Fruit fly (Drosophila melanogaster): ENCODE measurements around the gene Tmem43.

Gene Tmem43

DNA sequence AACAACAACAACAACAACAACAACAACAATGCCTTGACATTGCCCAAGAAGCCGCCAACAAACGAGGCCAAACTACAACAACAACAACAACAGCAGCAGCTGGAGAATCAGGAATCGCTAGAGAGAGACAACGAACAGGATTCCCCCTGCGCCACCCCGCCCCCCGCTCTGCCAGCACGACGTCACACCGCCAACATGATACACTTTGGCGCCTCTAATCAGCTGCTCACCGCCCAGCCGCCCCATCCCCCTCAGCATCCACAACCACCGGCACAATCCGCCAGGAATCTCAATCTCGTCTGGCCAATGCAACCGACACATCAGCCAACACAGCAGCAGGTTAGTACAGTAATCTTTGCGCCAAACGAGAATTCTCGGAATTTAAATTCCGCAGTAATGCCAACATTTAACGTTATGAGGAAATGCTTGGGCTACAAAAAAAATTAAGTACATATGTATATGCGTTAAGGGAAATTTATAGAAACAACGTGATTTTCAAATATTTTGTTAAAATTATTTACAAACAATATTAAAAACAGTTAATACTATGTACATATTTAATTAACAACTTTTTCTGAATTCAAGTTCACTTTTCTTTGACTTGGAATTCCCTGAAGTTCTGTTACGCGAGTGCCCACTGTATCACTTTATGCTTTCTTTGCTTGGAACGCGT is 45.1 kb downstream of the Tmem43 start:
- TF ChIP-seq CTCF (optimal IDR thresholded peaks at IDR 0.05): no peak
- TF ChIP-seq CG8478 (optimal IDR thresholded peaks at IDR 0.05): no peak

DNA sequence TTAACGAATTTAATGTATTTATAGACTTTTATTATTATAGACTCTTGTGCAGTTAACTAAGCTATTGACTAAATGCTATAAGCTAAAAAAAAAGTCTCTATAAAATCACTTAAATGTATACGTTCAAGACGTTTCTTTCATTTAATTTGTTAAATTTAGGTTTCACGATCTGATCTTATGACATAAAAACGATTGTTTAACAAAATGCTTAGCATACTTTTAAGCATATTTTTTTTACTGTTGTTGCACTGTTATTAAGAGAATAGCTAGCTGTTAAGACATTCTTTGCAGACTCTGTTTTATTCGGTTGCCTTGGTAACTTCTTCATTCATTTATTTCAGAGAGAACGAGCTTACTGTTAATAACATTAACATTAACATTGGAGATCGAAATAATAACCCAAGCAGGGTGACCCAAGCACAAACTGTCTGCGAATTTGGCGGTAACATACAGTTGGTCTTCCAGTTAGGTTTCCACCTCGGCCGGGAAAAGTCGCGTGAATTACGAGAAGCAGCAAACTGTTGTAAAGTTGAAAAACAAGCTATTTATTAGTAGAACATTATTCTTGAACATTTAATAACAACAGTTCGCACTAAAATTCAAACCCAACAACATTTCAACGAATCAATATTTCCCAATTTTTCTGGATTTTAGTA is 46.2 kb downstream of the Tmem43 start, which contains the start of gene CG32365:
Gene CG32365, plus strand, starts transcription at position 462 of the 656 bp plus-strand sequence.
- TF ChIP-seq CTCF (optimal IDR thresholded peaks at IDR 0.05) (no peak), CG8478 (optimal IDR thresholded peaks at IDR 0.05) (no peak)

DNA sequence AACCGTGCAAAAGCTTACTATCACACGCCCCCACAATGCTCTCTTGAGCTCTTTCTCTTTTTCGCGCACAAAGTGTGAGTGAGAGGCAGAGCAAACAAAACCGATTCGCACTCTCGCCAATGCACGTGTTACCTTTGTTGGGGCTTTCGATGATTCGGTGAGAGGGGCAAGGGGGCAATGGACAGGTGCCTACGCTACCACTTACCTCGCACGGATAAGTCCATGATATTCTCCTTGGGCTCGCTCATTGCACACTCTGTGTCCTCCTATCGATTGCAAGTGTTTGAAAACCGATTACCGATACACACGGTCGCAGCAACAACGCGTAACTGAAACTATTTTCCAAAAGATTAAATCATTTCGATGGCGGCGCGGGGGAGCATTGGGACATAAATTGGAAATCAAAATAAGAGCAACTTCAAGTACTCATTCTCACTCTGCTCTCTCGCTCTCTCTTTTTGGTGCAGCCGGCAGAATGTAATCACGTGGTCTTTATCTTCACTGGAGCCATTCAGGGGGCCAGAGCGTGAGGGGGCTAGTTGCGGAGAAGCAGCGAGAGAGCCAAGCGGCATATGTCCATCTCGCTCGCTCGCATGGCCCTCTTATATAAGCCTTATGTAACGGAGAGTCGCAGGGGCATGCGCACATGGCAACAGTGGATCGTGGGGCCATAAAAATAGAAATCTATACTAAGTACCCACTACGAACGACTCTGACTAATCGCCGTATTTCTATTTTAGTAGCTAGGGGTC is 47.7 kb downstream of the Tmem43 start, which contains the start of gene Pdp1:
Gene Pdp1, minus strand, starts transcription at position 334 of the 752 bp plus-strand sequence.
- no peak for TF ChIP-seq CTCF (optimal IDR thresholded peaks at IDR 0.05)
- TF ChIP-seq CG8478 (optimal IDR thresholded peaks at IDR 0.05): no peak

- TF ChIP-seq CG8478 (optimal IDR thresholded peaks at IDR 0.05) (no peak), CTCF (optimal IDR thresholded peaks at IDR 0.05) (no peak)
Observed at dm6 chr3L:7866558-7866957, 48.4 kb downstream of the Tmem43 start.

DNA sequence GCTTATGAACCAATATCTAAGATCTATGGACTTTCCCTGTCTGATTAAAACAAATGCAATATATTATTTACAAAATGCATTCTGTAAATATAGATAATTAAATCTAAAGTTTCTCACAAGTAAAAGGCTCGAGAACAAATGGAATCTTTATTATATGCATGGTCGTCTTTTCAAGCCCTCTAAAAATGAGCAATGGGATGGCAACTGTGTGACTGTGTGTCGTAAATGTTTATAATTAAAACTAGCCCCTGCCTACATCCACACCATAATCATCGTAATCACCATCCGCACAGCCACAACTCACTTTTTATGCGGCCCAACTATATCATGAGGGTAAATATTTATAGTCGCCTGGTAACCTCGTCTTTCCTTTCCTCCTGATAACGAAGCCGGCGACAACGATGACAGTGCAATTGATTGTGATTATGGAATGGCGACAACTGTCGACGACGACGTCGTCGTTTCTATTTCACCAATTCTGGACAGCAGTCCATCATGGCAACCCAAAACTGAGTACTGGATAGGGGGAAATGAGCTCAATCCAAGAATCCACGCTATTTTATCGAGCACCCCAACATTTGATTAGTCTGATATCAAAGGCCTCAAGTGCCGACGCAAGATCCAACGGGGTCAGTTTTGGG is 49.1 kb downstream of the Tmem43 start:
- TF ChIP-seq CG8478 (optimal IDR thresholded peaks at IDR 0.05) (no peak), CTCF (optimal IDR thresholded peaks at IDR 0.05) (no peak)

dm6 chr3L:7865094-7865746 is 49.7 kb downstream of the Tmem43 start:
- TF ChIP-seq CTCF (optimal IDR thresholded peaks at IDR 0.05) (no peak), CG8478 (optimal IDR thresholded peaks at IDR 0.05) (no peak)

DNA sequence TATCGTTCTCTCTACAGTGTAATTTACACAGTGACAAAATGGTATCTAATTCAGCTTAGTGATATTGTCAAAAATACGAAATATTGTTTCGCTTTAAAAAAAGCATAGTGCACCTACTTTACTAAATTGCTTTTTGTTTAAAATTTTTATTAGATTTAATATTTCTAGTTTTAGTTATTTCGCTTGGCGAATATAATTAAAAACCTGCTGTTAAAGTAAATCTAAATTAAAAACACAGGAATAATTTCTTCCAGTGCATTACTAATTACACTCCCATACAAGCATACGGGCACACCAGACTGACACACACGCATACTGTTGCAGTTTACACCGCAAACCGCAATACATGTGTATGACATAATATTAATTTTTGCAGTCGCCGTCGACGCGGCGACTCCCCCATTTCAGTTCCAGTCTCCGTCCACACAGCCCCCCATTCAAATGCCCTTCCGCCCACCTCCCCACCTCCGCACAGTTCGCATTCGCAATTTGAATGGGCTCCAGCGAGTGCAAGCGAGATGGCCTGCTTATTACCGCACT is 51.1 kb downstream of the Tmem43 start:
- TF ChIP-seq CTCF (optimal IDR thresholded peaks at IDR 0.05) (no peak), CG8478 (optimal IDR thresholded peaks at IDR 0.05) (no peak)

Measured in S2 (cell line).